Worm (Caenorhabditis elegans): ENCODE measurements around the gene dhs-12.

The dhs-12 gene

ce11 chrIV:10177779-10178178 lies 35.5 kb downstream of the dhs-12 start, which contains the start of gene mspn-1:
TSS of gene mspn-1 (plus strand) at chrIV:10177968.
- TF ChIP-seq hlh-1 (tag; optimal IDR thresholded peaks at IDR 0.05), result no peak
- no peak for TF ChIP-seq elt-1 (tag; optimal IDR thresholded peaks at IDR 0.05; ENCODE audit: borderline replicate concordance, insufficient read depth)
- TF ChIP-seq snpc-4 (tag; optimal IDR thresholded peaks at IDR 0.05), result no peak
- TF ChIP-seq flh-1 (GFP tag; optimal IDR thresholded peaks at IDR 0.05), result no peak
- no peak for TF ChIP-seq unc-62 (GFP tag; optimal IDR thresholded peaks at IDR 0.05)
- TF ChIP-seq ceh-83 (GFP tag; optimal IDR thresholded peaks at IDR 0.05), result no peak
- TF ChIP-seq mls-2 (tag; optimal IDR thresholded peaks at IDR 0.05), result no peak

- TF ChIP-seq elt-3 (tag; optimal IDR thresholded peaks at IDR 0.05) (no peak), mab-5 (tag; optimal IDR thresholded peaks at IDR 0.05) (no peak), ceh-83 (GFP tag; optimal IDR thresholded peaks at IDR 0.05) (no peak), unc-62 (GFP tag; optimal IDR thresholded peaks at IDR 0.05) (peak; percentile 44), ceh-43 (GFP tag; optimal IDR thresholded peaks at IDR 0.05) (no peak), nhr-12 (tag; optimal IDR thresholded peaks at IDR 0.05) (no peak), snpc-4 (tag; optimal IDR thresholded peaks at IDR 0.05) (no peak), ces-1 (GFP tag; optimal IDR thresholded peaks at IDR 0.05) (peak; percentile 35), ceh-39 (tag; optimal IDR thresholded peaks at IDR 0.05) (no peak), pha-4 (tag; optimal IDR thresholded peaks at IDR 0.05) (no peak), unc-39 (tag; optimal IDR thresholded peaks at IDR 0.05) (no peak), hlh-1 (tag; optimal IDR thresholded peaks at IDR 0.05) (peak; percentile 98), M03D4.4 (tag; optimal IDR thresholded peaks at IDR 0.05) (no peak), unc-120 (tag; optimal IDR thresholded peaks at IDR 0.05; ENCODE audit: poor library complexity, severe bottlenecking) (peak; percentile 42)
These were observed 38.0 kb downstream of the dhs-12 start, which contains the start of gene gta-1 for ce11 chrIV:10180133-10180749. TSS of gene gta-1 (plus strand) at chrIV:10180660.

ce11 chrIV:10188505-10188904 lies 46.2 kb downstream of the dhs-12 start:
- no peak for TF ChIP-seq tbx-8 (GFP tag; optimal IDR thresholded peaks at IDR 0.05)
- TF ChIP-seq ces-1 (GFP tag; optimal IDR thresholded peaks at IDR 0.05), result peak; percentile 87
- no peak for TF ChIP-seq ceh-83 (GFP tag; optimal IDR thresholded peaks at IDR 0.05)
- no peak for TF ChIP-seq lin-32 (GFP tag; optimal IDR thresholded peaks at IDR 0.05)

ce11 chrIV:10190586-10190985 lies 48.3 kb downstream of the dhs-12 start:
- TF ChIP-seq cnd-1 (tag; optimal IDR thresholded peaks at IDR 0.05), result peak; percentile 87
- no peak for TF ChIP-seq drap-1 (GFP tag; optimal IDR thresholded peaks at IDR 0.05)

- TF ChIP-seq ceh-83 (GFP tag; optimal IDR thresholded peaks at IDR 0.05) (no peak), M03D4.4 (tag; optimal IDR thresholded peaks at IDR 0.05) (no peak), ztf-11 (tag; optimal IDR thresholded peaks at IDR 0.05) (no peak), lsy-2 (tag; optimal IDR thresholded peaks at IDR 0.05) (no peak), ces-1 (GFP tag; optimal IDR thresholded peaks at IDR 0.05) (peak; percentile 77), snpc-4 (tag; optimal IDR thresholded peaks at IDR 0.05) (no peak), unc-39 (tag; optimal IDR thresholded peaks at IDR 0.05) (no peak), ceh-39 (tag; optimal IDR thresholded peaks at IDR 0.05) (no peak), mep-1 (tag; optimal IDR thresholded peaks at IDR 0.05) (no peak)
These were observed 49.2 kb downstream of the dhs-12 start for ce11 chrIV:10191498-10191897.

ce11 chrIV:10194345-10194744 lies 52.1 kb downstream of the dhs-12 start, which contains the start of gene ptrg-1:
TSS of gene ptrg-1 (minus strand) at chrIV:10194445.
- TF ChIP-seq ztf-11 (tag; optimal IDR thresholded peaks at IDR 0.05) (no peak), ham-2 (GFP tag; optimal IDR thresholded peaks at IDR 0.05) (no peak), bed-3 (GFP tag; optimal IDR thresholded peaks at IDR 0.05) (no peak), mep-1 (tag; optimal IDR thresholded peaks at IDR 0.05) (no peak), M03D4.4 (tag; optimal IDR thresholded peaks at IDR 0.05) (no peak), mls-2 (tag; optimal IDR thresholded peaks at IDR 0.05) (no peak), unc-62 (GFP tag; optimal IDR thresholded peaks at IDR 0.05) (no peak), tbx-8 (GFP tag; optimal IDR thresholded peaks at IDR 0.05) (no peak), nhr-28 (tag; optimal IDR thresholded peaks at IDR 0.05) (no peak), ces-1 (GFP tag; optimal IDR thresholded peaks at IDR 0.05) (no peak), elt-3 (tag; optimal IDR thresholded peaks at IDR 0.05) (no peak), mab-5 (tag; optimal IDR thresholded peaks at IDR 0.05) (no peak), lin-32 (GFP tag; optimal IDR thresholded peaks at IDR 0.05) (no peak), drap-1 (GFP tag; optimal IDR thresholded peaks at IDR 0.05) (no peak), ceh-43 (GFP tag; optimal IDR thresholded peaks at IDR 0.05) (no peak), sptf-1 (tag; optimal IDR thresholded peaks at IDR 0.05) (no peak), ceh-39 (tag; optimal IDR thresholded peaks at IDR 0.05) (no peak), sem-2 (GFP tag; optimal IDR thresholded peaks at IDR 0.05) (no peak)

All from whole organism, mixed stage, embryonic.